Fruit fly (Drosophila melanogaster) whole organism, embryonic: ENCODE results near the gene betaTub65B.

Experiments used
- Antp ChIP-seq: fragments of 200-800 bp; sonication (Bioruptor generic); optimal IDR thresholded peaks from 3 replicates; lab custom pipeline; 2016; ENCODE audit warnings: missing biosample characterization, missing genetic modification characterization
- Atf3 ChIP-seq: fragments of 200-800 bp; sonication (Bioruptor generic); optimal IDR thresholded peaks from 3 replicates; lab custom pipeline; 2016; ENCODE audit warnings: missing biosample characterization, missing genetic modification characterization
- B-H1 ChIP-seq: fragments of 200-800 bp; sonication (Bioruptor generic); IDR thresholded peaks from 3 replicates; pipeline ENCODE4 v1.3.6; 2022; ENCODE audit warnings: missing biosample characterization, missing genetic modification characterization
- CG10147 ChIP-seq: fragments of 200-800 bp; sonication (Bioruptor generic); optimal IDR thresholded peaks from 2 replicates; lab custom pipeline; 2019; ENCODE audit warnings: missing biosample characterization, mild to moderate bottlenecking, missing genetic modification characterization, moderate library complexity
- CG10274 ChIP-seq: fragments of 200-800 bp; sonication (Bioruptor generic); optimal IDR thresholded peaks from 3 replicates; lab custom pipeline; 2017; ENCODE audit warnings: missing biosample characterization, mild to moderate bottlenecking, missing genetic modification characterization
- CG10431 ChIP-seq: fragments of 200-800 bp; sonication (Bioruptor generic); optimal IDR thresholded peaks from 3 replicates; lab custom pipeline; 2018; ENCODE audit warnings: missing biosample characterization, mild to moderate bottlenecking, missing genetic modification characterization
- CG10959 ChIP-seq: fragments of 200-800 bp; sonication (Bioruptor generic); IDR thresholded peaks from 2 replicates; pipeline ENCODE4 v1.3.6; 2022; ENCODE audit warnings: missing biosample characterization, missing genetic modification characterization
- CG10979 ChIP-seq: fragments of 200-800 bp; sonication (Bioruptor generic); optimal IDR thresholded peaks from 2 replicates; lab custom pipeline; 2018; ENCODE audit warnings: missing biosample characterization, mild to moderate bottlenecking, missing genetic modification characterization, moderate library complexity
- CG12071 ChIP-seq: fragments of 200-800 bp; sonication (Bioruptor generic); optimal IDR thresholded peaks from 3 replicates; lab custom pipeline; 2018; ENCODE audit warnings: missing biosample characterization, mild to moderate bottlenecking, missing genetic modification characterization
- CG12104 ChIP-seq: fragments of 200-800 bp; sonication (Bioruptor generic); optimal IDR thresholded peaks from 3 replicates; lab custom pipeline; 2016; ENCODE audit warnings: missing biosample characterization, missing genetic modification characterization
- CG12299 ChIP-seq: fragments of 200-800 bp; sonication (Bioruptor generic); optimal IDR thresholded peaks from 2 replicates; lab custom pipeline; 2018; ENCODE audit warnings: missing biosample characterization, mild to moderate bottlenecking, missing genetic modification characterization
- CG1233 ChIP-seq: fragments of 200-800 bp; sonication (Bioruptor generic); optimal IDR thresholded peaks from 4 replicates; lab custom pipeline; 2018; ENCODE audit warnings: missing biosample characterization, mild to moderate bottlenecking, missing genetic modification characterization
- CG13624 ChIP-seq: fragments of 200-800 bp; sonication (Bioruptor generic); optimal IDR thresholded peaks from 2 replicates; lab custom pipeline; 2016; ENCODE audit warnings: missing biosample characterization, missing genetic modification characterization
- CG17328 ChIP-seq: fragments of 200-800 bp; sonication (Bioruptor generic); IDR thresholded peaks from 2 replicates; pipeline ENCODE4 v1.3.6; 2022; ENCODE audit warnings: missing biosample characterization, missing genetic modification characterization
- CG2129 ChIP-seq: fragments of 200-800 bp; sonication (Bioruptor generic); IDR thresholded peaks from 2 replicates; pipeline ENCODE4 v1.3.6; 2022; ENCODE audit warnings: missing biosample characterization, missing genetic modification characterization; ENCODE audit not compliant: partially characterized antibody
- CG3065 ChIP-seq: fragments of 200-800 bp; sonication (Bioruptor generic); optimal IDR thresholded peaks from 2 replicates; lab custom pipeline; 2016; ENCODE audit warnings: missing biosample characterization, missing genetic modification characterization
- CG4360 ChIP-seq: fragments of 200-800 bp; sonication (Bioruptor generic); IDR thresholded peaks from 2 replicates; pipeline ENCODE4 v1.3.6; 2022; ENCODE audit warnings: missing biosample characterization, missing genetic modification characterization
- CG4424 ChIP-seq: fragments of 200-800 bp; sonication (Bioruptor generic); optimal IDR thresholded peaks from 3 replicates; lab custom pipeline; 2016; ENCODE audit warnings: missing biosample characterization, missing genetic modification characterization
- CG6683 ChIP-seq: fragments of 200-800 bp; sonication (Bioruptor generic); optimal IDR thresholded peaks from 2 replicates; lab custom pipeline; 2017; ENCODE audit warnings: missing biosample characterization, mild to moderate bottlenecking, missing genetic modification characterization, missing genetic modification reagents
- CG8359 ChIP-seq: fragments of 200-800 bp; sonication (Bioruptor generic); optimal IDR thresholded peaks from 2 replicates; lab custom pipeline; 2017; ENCODE audit warnings: missing biosample characterization, mild to moderate bottlenecking, missing genetic modification characterization, borderline replicate concordance
- CG9437 ChIP-seq: fragments of 200-800 bp; sonication (Bioruptor generic); optimal IDR thresholded peaks from 2 replicates; lab custom pipeline; 2018; ENCODE audit warnings: missing biosample characterization, mild to moderate bottlenecking, missing genetic modification characterization
- CG9876 ChIP-seq: fragments of 200-800 bp; sonication (Bioruptor generic); optimal IDR thresholded peaks from 2 replicates; lab custom pipeline; 2016; ENCODE audit warnings: missing biosample characterization, missing genetic modification characterization
- D ChIP-seq, 2 experiments: fragments of 200-800 bp in 1 of 2; fragments of >200 bp in 1 of 2; sonication (Bioruptor generic) in 1 of 2; optimal IDR thresholded peaks; 2 replicates in 1 of 2; 3 replicates in 1 of 2; lab custom pipeline; 2017; ENCODE audit warnings: mild to moderate bottlenecking in 1 of 2, missing biosample characterization in 1 of 2, missing genetic modification characterization in 1 of 2, missing genetic modification reagents in 1 of 2
- Dad ChIP-seq: fragments of 200-800 bp; sonication (Bioruptor generic); optimal IDR thresholded peaks from 3 replicates; lab custom pipeline; 2016; ENCODE audit warnings: missing biosample characterization, missing genetic modification characterization
- Dip3 ChIP-seq: fragments of 200-800 bp; sonication (Bioruptor generic); optimal IDR thresholded peaks from 3 replicates; lab custom pipeline; 2016; ENCODE audit warnings: missing biosample characterization, missing genetic modification characterization
- H15 ChIP-seq: fragments of 200-800 bp; sonication (Bioruptor generic); IDR thresholded peaks from 3 replicates; pipeline ENCODE4 v1.3.6; 2022; ENCODE audit warnings: missing biosample characterization, missing genetic modification characterization
- HmgZ ChIP-seq: fragments of 200-800 bp; sonication (Bioruptor generic); optimal IDR thresholded peaks from 2 replicates; lab custom pipeline; 2018; ENCODE audit warnings: missing biosample characterization, mild to moderate bottlenecking, missing genetic modification characterization
- Hsf ChIP-seq: fragments of 200-800 bp; sonication (Bioruptor generic); optimal IDR thresholded peaks from 3 replicates; lab custom pipeline; 2016; ENCODE audit warnings: missing biosample characterization, missing genetic modification characterization
- MBD-R2 ChIP-seq: fragments of 200-800 bp; sonication (Bioruptor generic); IDR thresholded peaks from 2 replicates; pipeline ENCODE4 v1.3.6; 2022; ENCODE audit warnings: missing biosample characterization, missing genetic modification characterization
- Meics ChIP-seq: fragments of 200-800 bp; sonication (Bioruptor generic); optimal IDR thresholded peaks from 2 replicates; lab custom pipeline; 2017; ENCODE audit warnings: missing biosample characterization, mild to moderate bottlenecking, missing genetic modification characterization
- Oli ChIP-seq: fragments of 200-800 bp; sonication (Bioruptor generic); optimal IDR thresholded peaks from 2 replicates; lab custom pipeline; 2018; ENCODE audit warnings: missing biosample characterization, mild to moderate bottlenecking, missing genetic modification characterization, moderate library complexity
- Ravus ChIP-seq: fragments of 200-800 bp; sonication (Bioruptor generic); IDR thresholded peaks from 2 replicates; pipeline ENCODE4 v1.3.6; 2022; ENCODE audit warnings: missing biosample characterization, missing genetic modification characterization
- Sin3A ChIP-seq: fragments of >200 bp; optimal IDR thresholded peaks from 2 replicates; lab custom pipeline; 2018
- br ChIP-seq: fragments of >200 bp; optimal IDR thresholded peaks from 2 replicates; lab custom pipeline; 2017
- caup ChIP-seq: fragments of 200-800 bp; sonication (Bioruptor generic); optimal IDR thresholded peaks from 3 replicates; lab custom pipeline; 2017; ENCODE audit warnings: missing biosample characterization, mild to moderate bottlenecking, missing genetic modification characterization, moderate library complexity; ENCODE audit not compliant: severe bottlenecking
- dan ChIP-seq: fragments of 200-800 bp; sonication (Bioruptor generic); IDR thresholded peaks from 2 replicates; pipeline ENCODE4 v1.3.6; 2022; ENCODE audit warnings: missing biosample characterization, missing genetic modification characterization
- dysf ChIP-seq: fragments of 200-800 bp; sonication (Bioruptor generic); IDR thresholded peaks from 3 replicates; pipeline ENCODE4 v1.3.6; 2022; ENCODE audit warnings: missing biosample characterization, missing genetic modification characterization
- gce ChIP-seq: fragments of 200-800 bp; sonication (Bioruptor generic); IDR thresholded peaks from 3 replicates; pipeline ENCODE4 v1.3.6; 2022; ENCODE audit warnings: missing biosample characterization, missing genetic modification characterization
- gfzf ChIP-seq: fragments of 200-800 bp; sonication (Bioruptor generic); optimal IDR thresholded peaks from 2 replicates; lab custom pipeline; 2016; ENCODE audit warnings: missing biosample characterization, mild to moderate bottlenecking, missing genetic modification characterization, moderate library complexity
- kni ChIP-seq: fragments of 200-800 bp; sonication (Bioruptor generic); optimal IDR thresholded peaks from 3 replicates; lab custom pipeline; 2017; ENCODE audit warnings: mild to moderate bottlenecking, missing biosample characterization, missing genetic modification reagents, missing genetic modification characterization
- pho ChIP-seq: fragments of 200-800 bp; sonication (Bioruptor generic); optimal IDR thresholded peaks from 2 replicates; lab custom pipeline; 2016; ENCODE audit warnings: missing biosample characterization, missing genetic modification characterization
- phol ChIP-seq: fragments of 200-800 bp; sonication (Bioruptor generic); optimal IDR thresholded peaks from 3 replicates; lab custom pipeline; 2018; ENCODE audit warnings: missing biosample characterization, mild to moderate bottlenecking, missing genetic modification characterization, moderate library complexity
- pita ChIP-seq: fragments of 200-800 bp; sonication (Bioruptor generic); optimal IDR thresholded peaks from 2 replicates; lab custom pipeline; 2017; ENCODE audit warnings: missing biosample characterization, mild to moderate bottlenecking, missing genetic modification characterization
- ranshi ChIP-seq: fragments of 200-800 bp; sonication (Bioruptor generic); IDR thresholded peaks from 2 replicates; pipeline ENCODE4 v1.3.6; 2022; ENCODE audit warnings: missing biosample characterization, missing genetic modification characterization
- ro ChIP-seq: fragments of 200-800 bp; sonication (Bioruptor generic); IDR thresholded peaks from 2 replicates; pipeline ENCODE4 v1.3.6; 2022; ENCODE audit warnings: missing biosample characterization, missing genetic modification characterization
- sc ChIP-seq, 3 experiments: fragments of >200 bp in 2 of 3; fragments of 200-800 bp in 1 of 3; sonication (Bioruptor generic) in 1 of 3; optimal IDR thresholded peaks; 2 replicates in 2 of 3; 3 replicates in 1 of 3; lab custom pipeline; 2017; ENCODE audit warnings: mild to moderate bottlenecking in 1 of 3, missing biosample characterization in 1 of 3, missing genetic modification characterization in 1 of 3, missing genetic modification reagents in 1 of 3
- scrt ChIP-seq: fragments of 200-800 bp; sonication (Bioruptor generic); optimal IDR thresholded peaks from 2 replicates; lab custom pipeline; 2018; ENCODE audit warnings: missing biosample characterization, mild to moderate bottlenecking, missing genetic modification characterization, moderate library complexity
- seq ChIP-seq: fragments of 200-800 bp; sonication (Bioruptor generic); IDR thresholded peaks from 2 replicates; pipeline ENCODE4 v1.3.6; 2022; ENCODE audit warnings: missing biosample characterization, missing genetic modification characterization
- sim ChIP-seq: fragments of 200-800 bp; sonication (Bioruptor generic); IDR thresholded peaks from 2 replicates; pipeline ENCODE4 v1.3.6; 2022; ENCODE audit warnings: missing biosample characterization, missing genetic modification characterization
- ttk ChIP-seq: fragments of 200-800 bp; sonication (Bioruptor generic); IDR thresholded peaks from 2 replicates; pipeline ENCODE4 v2.1.2; 2022; ENCODE audit warnings: missing biosample characterization, missing genetic modification characterization
- zf30C ChIP-seq: fragments of 200-800 bp; sonication (Bioruptor generic); optimal IDR thresholded peaks from 3 replicates; lab custom pipeline; 2018; ENCODE audit warnings: missing biosample characterization, mild to moderate bottlenecking, missing genetic modification characterization

The betaTub65B gene

DNA sequence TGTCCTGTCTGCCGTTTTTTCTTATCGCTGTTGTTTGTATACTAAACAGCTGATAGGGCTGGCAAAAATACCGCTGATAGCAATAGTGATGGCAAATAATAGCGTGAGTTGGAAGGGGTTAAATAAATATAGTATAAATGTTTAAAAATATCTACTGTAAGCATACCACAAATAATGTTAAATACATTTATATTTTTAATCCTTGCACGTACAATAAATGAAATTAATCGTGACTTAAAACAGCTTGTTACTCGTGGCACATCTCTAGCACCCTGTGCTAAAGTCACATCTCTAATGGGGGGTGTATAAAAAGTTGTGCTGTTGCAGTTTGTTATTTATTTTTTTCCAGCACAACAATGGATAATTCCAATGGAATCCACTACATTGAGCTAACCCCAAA lies 42.1 kb upstream of the betaTub65B start, which contains the start of the genes CG10147 and Bulli (continued):
- TF ChIP-seq sc (optimal IDR thresholded peaks at IDR 0.05; lab: Kevin White, UChicago) (no peak), sc (GFP tag; optimal IDR thresholded peaks at IDR 0.05; lab: Kevin White, UChicago) (peak; percentile 94), CG10431 (GFP tag; lab: Kevin White, UChicago) (peak; percentile 80), zf30C (GFP tag; lab: Kevin White, UChicago) (no peak), kni (peak; percentile 69), CG12299 (tag; lab: Kevin White, UChicago) (peak; percentile 93), CG10959 (GFP tag; lab: Robert Waterston, UW) (peak; percentile 98), CG12104 (GFP tag; lab: Kevin White, UChicago) (peak; percentile 95), HmgZ (tag; lab: Kevin White, UChicago) (peak; percentile 98), CG4424 (GFP tag; lab: Kevin White, UChicago) (peak; percentile 99), br (no peak), CG3065 (GFP tag; lab: Kevin White, UChicago) (peak; percentile 95), dan (peak; percentile 97), CG9437 (peak; percentile 85), Dip3 (peak; percentile 94), CG10147 (peak; percentile 99), CG1233 (GFP tag; lab: Kevin White, UChicago) (peak; percentile 95), B-H1 (GFP tag; lab: Robert Waterston, UW) (peak; percentile 96), Dad (GFP tag; lab: Kevin White, UChicago) (peak; percentile 95), MBD-R2 (GFP tag; lab: Robert Waterston, UW) (peak; percentile 99), scrt (peak; percentile 87), Sin3A (lab: Kevin White, UChicago) (peak; percentile 52), sim (GFP tag; lab: Robert Waterston, UW) (peak; percentile 91), ttk (GFP tag; lab: Robert Waterston, UW) (peak; percentile 98), CG12071 (GFP tag; lab: Kevin White, UChicago) (peak; percentile 87), gce (GFP tag; lab: Robert Waterston, UW) (peak; percentile 92), CG6683 (GFP tag; lab: Kevin White, UChicago) (peak; percentile 89), gfzf (GFP tag; lab: Kevin White, UChicago) (peak; percentile 21), pho (GFP tag; lab: Kevin White, UChicago) (peak; percentile 95), seq (GFP tag; lab: Robert Waterston, UW) (peak; percentile 95), Atf3 (GFP tag; lab: Kevin White, UChicago) (peak; percentile 93), CG13624 (peak; percentile 93), CG4360 (GFP tag; lab: Robert Waterston, UW) (peak; percentile 71), phol (peak; percentile 98), caup (GFP tag; lab: Kevin White, UChicago) (peak; percentile 96), Oli (tag; lab: Kevin White, UChicago) (peak; percentile 96), dysf (GFP tag; lab: Robert Waterston, UW) (peak; percentile 98), CG17328 (GFP tag; lab: Robert Waterston, UW) (peak; percentile 97), Meics (GFP tag; lab: Kevin White, UChicago) (peak; percentile 95), ro (GFP tag; lab: Robert Waterston, UW) (peak; percentile 96), Hsf (GFP tag; lab: Kevin White, UChicago) (peak; percentile 98), CG10979 (peak; percentile 97), pita (GFP tag; lab: Kevin White, UChicago) (no peak), H15 (GFP tag; lab: Robert Waterston, UW) (peak; percentile 98), CG2129 (GFP tag; lab: Robert Waterston, UW) (peak; percentile 98), CG8359 (peak; percentile 84), D (optimal IDR thresholded peaks at IDR 0.05; lab: Kevin White, UChicago) (no peak), D (GFP tag; optimal IDR thresholded peaks at IDR 0.05; lab: Kevin White, UChicago) (peak; percentile 95), Ravus (GFP tag; lab: Robert Waterston, UW) (peak; percentile 93), CG9876 (GFP tag; lab: Kevin White, UChicago) (peak; percentile 88), CG10274 (GFP tag; lab: Kevin White, UChicago) (peak; percentile 81), Antp (GFP tag; lab: Kevin White, UChicago) (peak; percentile 80), ranshi (GFP tag; lab: Robert Waterston, UW) (peak; percentile 99)
